Worm (Caenorhabditis elegans) whole organism, young adult: ENCODE results near the gene glb-10.

ENCODE experiments used
- B0336.3 ChIP-seq: fragments of 200-800 bp; sonication (Bioruptor generic); IDR thresholded peaks from 2 replicates; pipeline ENCODE4 v1.3.6; 2022; ENCODE audit warnings: missing genetic modification characterization, missing compliant biosample characterization
- C06A6.2 ChIP-seq: fragments of 200-800 bp; sonication (Bioruptor generic); conservative IDR thresholded peaks from 2 replicates; pipeline ENCODE4 v1.3.6; 2022; ENCODE audit warnings: missing genetic modification characterization, missing compliant biosample characterization
- F10E7.11 ChIP-seq: sonication (generic microtip); optimal IDR thresholded peaks from 2 replicates; lab custom pipeline; 2017; ENCODE audit warnings: mild to moderate bottlenecking, missing genetic modification characterization, moderate library complexity, missing compliant biosample characterization
- F23B12.7 ChIP-seq: sonication (generic microtip); optimal IDR thresholded peaks from 2 replicates; lab custom pipeline; 2017; ENCODE audit warnings: missing genetic modification characterization, mild to moderate bottlenecking, missing compliant biosample characterization, antibody characterized with exemption, moderate library complexity; ENCODE audit not compliant: insufficient read depth
- F33H1.4 ChIP-seq: fragments of 200-800 bp; sonication (Bioruptor generic); IDR thresholded peaks from 2 replicates; pipeline ENCODE4 v1.3.6; 2022; ENCODE audit warnings: missing genetic modification reagents, missing genetic modification characterization, missing compliant biosample characterization
- F49E8.2 ChIP-seq: sonication (generic microtip); optimal IDR thresholded peaks from 3 replicates; lab custom pipeline; 2017; ENCODE audit warnings: missing genetic modification characterization, mild to moderate bottlenecking, missing compliant biosample characterization, antibody characterized with exemption, moderate library complexity; ENCODE audit not compliant: insufficient read depth
- Y53F4B.3 ChIP-seq: fragments of 200-800 bp; sonication (Bioruptor generic); IDR thresholded peaks from 2 replicates; pipeline ENCODE4 v1.3.6; 2022; ENCODE audit warnings: missing genetic modification reagents, missing genetic modification characterization, missing compliant biosample characterization
- Y53G8AR.9 ChIP-seq: fragments of 200-800 bp; sonication (Bioruptor generic); conservative IDR thresholded peaks from 2 replicates; pipeline ENCODE4 v1.3.6; 2022; ENCODE audit warnings: missing genetic modification reagents, missing genetic modification characterization, missing compliant biosample characterization
- Y56A3A.18 ChIP-seq: fragments of 200-800 bp; sonication (Bioruptor generic); IDR thresholded peaks from 2 replicates; pipeline ENCODE4 v1.3.6; 2022; ENCODE audit warnings: missing genetic modification reagents, missing genetic modification characterization, missing compliant biosample characterization
- Y67H2A.10 ChIP-seq: fragments of 200-800 bp; sonication (Bioruptor generic); conservative IDR thresholded peaks from 2 replicates; pipeline ENCODE4 v1.3.6; 2022; ENCODE audit warnings: missing genetic modification reagents, missing genetic modification characterization, missing compliant biosample characterization
- akir-1 ChIP-seq: fragments of 200-800 bp; sonication (Bioruptor generic); optimal IDR thresholded peaks from 2 replicates; lab custom pipeline; 2018; ENCODE audit warnings: mild to moderate bottlenecking, missing genetic modification characterization, moderate library complexity, missing compliant biosample characterization
- ama-1 ChIP-seq, 3 experiments: fragments of 150-350 bp in 1 of 3; sonication (generic microtip) in 2 of 3; optimal IDR thresholded peaks; 2 replicates each; lab custom pipeline; 2014 to 2018; ENCODE audit warnings: missing biosample characterization in 2 of 3, missing genetic modification characterization in 2 of 3, missing genetic modification reagents in 2 of 3
- atf-7 ChIP-seq: sonication (generic microtip); optimal IDR thresholded peaks from 2 replicates; lab custom pipeline; 2017; ENCODE audit warnings: mild to moderate bottlenecking, missing genetic modification characterization, missing compliant biosample characterization
- attf-3 ChIP-seq: fragments of 200-800 bp; sonication (Bioruptor generic); conservative IDR thresholded peaks from 2 replicates; pipeline ENCODE4 v1.3.6; 2022; ENCODE audit warnings: missing genetic modification reagents, missing genetic modification characterization, missing compliant biosample characterization
- attf-5 ChIP-seq: fragments of 200-800 bp; sonication (Bioruptor generic); optimal IDR thresholded peaks from 2 replicates; lab custom pipeline; 2018; ENCODE audit warnings: mild to moderate bottlenecking, missing genetic modification characterization, missing compliant biosample characterization
- cebp-2 ChIP-seq: fragments of 200-800 bp; sonication (Bioruptor generic); IDR thresholded peaks from 2 replicates; pipeline ENCODE4 v1.3.6; 2022; ENCODE audit warnings: missing genetic modification characterization, missing compliant biosample characterization
- ceh-100 ChIP-seq: fragments of 200-800 bp; sonication (Bioruptor generic); IDR thresholded peaks from 2 replicates; pipeline ENCODE4 v1.3.6; 2022; ENCODE audit warnings: missing genetic modification reagents, missing genetic modification characterization, missing compliant biosample characterization
- ceh-79 ChIP-seq: sonication (generic microtip); optimal IDR thresholded peaks from 2 replicates; lab custom pipeline; 2017; ENCODE audit warnings: mild to moderate bottlenecking, missing genetic modification characterization, missing compliant biosample characterization
- dpff-1 ChIP-seq: sonication (generic microtip); optimal IDR thresholded peaks from 2 replicates; lab custom pipeline; 2017; ENCODE audit warnings: mild to moderate bottlenecking, missing genetic modification characterization, missing compliant biosample characterization
- dpl-1 ChIP-seq: fragments of 150-350 bp; optimal IDR thresholded peaks from 2 replicates; lab custom pipeline; 2014; ENCODE audit warnings: missing biosample characterization, missing genetic modification reagents, missing genetic modification characterization
- efl-1 ChIP-seq: fragments of 150-350 bp; optimal IDR thresholded peaks from 2 replicates; lab custom pipeline; 2014; ENCODE audit warnings: missing biosample characterization, missing genetic modification reagents, missing genetic modification characterization
- egl-44 ChIP-seq: fragments of 200-800 bp; sonication (Bioruptor generic); IDR thresholded peaks from 2 replicates; pipeline ENCODE4 v1.3.6; 2022; ENCODE audit warnings: missing genetic modification reagents, missing genetic modification characterization, missing compliant biosample characterization
- fkh-3 ChIP-seq: sonication (generic microtip); optimal IDR thresholded peaks from 2 replicates; lab custom pipeline; 2016; ENCODE audit warnings: mild to moderate bottlenecking, missing genetic modification characterization, missing compliant biosample characterization
- hmg-20 ChIP-seq: fragments of 200-800 bp; sonication (Bioruptor generic); IDR thresholded peaks from 2 replicates; pipeline ENCODE4 v1.3.6; 2022; ENCODE audit warnings: missing genetic modification reagents, missing genetic modification characterization, missing compliant biosample characterization
- lag-1 ChIP-seq: fragments of 200-800 bp; sonication (Bioruptor generic); IDR thresholded peaks from 2 replicates; pipeline ENCODE4 v1.3.6; 2022; ENCODE audit warnings: missing genetic modification reagents, missing genetic modification characterization, missing compliant biosample characterization
- lin-35 ChIP-seq, 3 experiments: fragments of 150-350 bp in 2 of 3; sonication (generic microtip) in 1 of 3; optimal IDR thresholded peaks; 2 replicates each; lab custom pipeline; 2014 to 2018; ENCODE audit warnings: missing biosample characterization in 3 of 3, missing genetic modification characterization in 3 of 3, missing genetic modification reagents in 3 of 3
- lin-54 ChIP-seq: fragments of 200-800 bp; sonication (Bioruptor generic); optimal IDR thresholded peaks from 2 replicates; lab custom pipeline; 2018; ENCODE audit warnings: mild to moderate bottlenecking, missing genetic modification characterization, missing compliant biosample characterization
- madf-10 ChIP-seq: sonication (generic microtip); optimal IDR thresholded peaks from 2 replicates; lab custom pipeline; 2016; ENCODE audit warnings: mild to moderate bottlenecking, missing genetic modification characterization, missing compliant biosample characterization
- madf-6 ChIP-seq: fragments of 200-800 bp; sonication (Bioruptor generic); IDR thresholded peaks from 2 replicates; pipeline ENCODE4 v1.3.6; 2022; ENCODE audit warnings: missing genetic modification reagents, missing genetic modification characterization, missing compliant biosample characterization
- madf-8 ChIP-seq: fragments of 200-800 bp; sonication (Bioruptor generic); conservative IDR thresholded peaks from 2 replicates; pipeline ENCODE4 v1.3.6; 2022; ENCODE audit warnings: missing genetic modification reagents, missing genetic modification characterization, missing compliant biosample characterization
- mcd-1 ChIP-seq: fragments of 200-800 bp; sonication (Bioruptor generic); IDR thresholded peaks from 2 replicates; pipeline ENCODE4 v1.3.6; 2022; ENCODE audit warnings: missing genetic modification reagents, missing genetic modification characterization, missing compliant biosample characterization
- mel-28 ChIP-seq: sonication (generic microtip); optimal IDR thresholded peaks from 2 replicates; lab custom pipeline; 2016; ENCODE audit warnings: borderline replicate concordance, mild to moderate bottlenecking, missing genetic modification characterization, missing compliant biosample characterization
- nfya-1 ChIP-seq: sonication (generic microtip); optimal IDR thresholded peaks from 2 replicates; lab custom pipeline; 2017; ENCODE audit warnings: antibody characterized with exemption, missing compliant biosample characterization, missing genetic modification characterization, borderline replicate concordance; ENCODE audit not compliant: insufficient read depth
- nfya-2 ChIP-seq: fragments of 200-800 bp; sonication (Bioruptor generic); IDR thresholded peaks from 2 replicates; pipeline ENCODE4 v1.3.6; 2022; ENCODE audit warnings: missing genetic modification reagents, missing genetic modification characterization, missing compliant biosample characterization
- nfyb-1 ChIP-seq: fragments of 200-800 bp; sonication (Bioruptor generic); IDR thresholded peaks from 2 replicates; pipeline ENCODE4 v1.3.6; 2022; ENCODE audit warnings: missing genetic modification reagents, missing genetic modification characterization, missing compliant biosample characterization
- nhr-27 ChIP-seq: fragments of 200-800 bp; sonication (Bioruptor generic); optimal IDR thresholded peaks from 2 replicates; lab custom pipeline; 2018; ENCODE audit warnings: mild to moderate bottlenecking, missing genetic modification characterization, moderate library complexity, missing compliant biosample characterization
- nhr-90 ChIP-seq: sonication (generic microtip); optimal IDR thresholded peaks from 2 replicates; lab custom pipeline; 2016; ENCODE audit warnings: missing genotype, mild to moderate bottlenecking, missing genetic modification characterization, missing compliant biosample characterization
- pha-4 ChIP-seq: fragments of 150-350 bp; sonication (generic microtip); optimal IDR thresholded peaks from 2 replicates; lab custom pipeline; 2014; ENCODE audit warnings: missing biosample characterization, missing genetic modification reagents, missing genetic modification characterization
- rec-8 ChIP-seq, 2 experiments: sonication (generic microtip); optimal IDR thresholded peaks; 2 replicates each; lab custom pipeline; 2016; ENCODE audit warnings: mild to moderate bottlenecking in 2 of 2, missing genetic modification characterization in 2 of 2, missing genetic modification reagents in 2 of 2, missing genotype in 2 of 2, missing biosample characterization in 1 of 2, missing compliant biosample characterization in 1 of 2, moderate library complexity in 1 of 2
- repo-1 ChIP-seq: sonication (generic microtip); optimal IDR thresholded peaks from 2 replicates; lab custom pipeline; 2017; ENCODE audit warnings: mild to moderate bottlenecking, missing genetic modification characterization, missing compliant biosample characterization
- sdz-38 ChIP-seq: sonication (generic microtip); optimal IDR thresholded peaks from 2 replicates; lab custom pipeline; 2016; ENCODE audit warnings: missing genotype, missing genetic modification characterization, missing compliant biosample characterization
- sea-2 ChIP-seq: fragments of 200-800 bp; sonication (Bioruptor generic); IDR thresholded peaks from 2 replicates; pipeline ENCODE4 v1.3.6; 2022; ENCODE audit warnings: missing genetic modification characterization, missing compliant biosample characterization
- ztf-18 ChIP-seq: sonication (generic microtip); optimal IDR thresholded peaks from 2 replicates; lab custom pipeline; 2016; ENCODE audit warnings: missing genotype, mild to moderate bottlenecking, missing genetic modification characterization, missing compliant biosample characterization
- ztf-22 ChIP-seq: fragments of 200-800 bp; sonication (Bioruptor generic); optimal IDR thresholded peaks from 2 replicates; lab custom pipeline; 2018; ENCODE audit warnings: mild to moderate bottlenecking, missing genetic modification characterization, moderate library complexity, missing compliant biosample characterization
- ztf-25 ChIP-seq: fragments of 200-800 bp; sonication (Bioruptor generic); IDR thresholded peaks from 2 replicates; pipeline ENCODE4 v1.3.6; 2022; ENCODE audit warnings: missing genetic modification reagents, missing genetic modification characterization, missing compliant biosample characterization

glb-10 gene

ce11 chrII:6322081-6322480, 13.0 kb upstream of the glb-10 start:
- TF ChIP-seq atf-7 (tag; lab: Kevin White, UChicago) (no peak), rec-8 (tag; optimal IDR thresholded peaks at IDR 0.05; lab: Kevin White, UChicago) (no peak)
- TF ChIP-seq, all 124 proteins: peak for 0

- TF ChIP-seq nfyb-1 (GFP tag; lab: Robert Waterston, UW) (no peak), F49E8.2 (no peak), sdz-38 (tag; lab: Kevin White, UChicago) (no peak), rec-8 (tag; optimal IDR thresholded peaks at IDR 0.05; lab: Kevin White, UChicago) (no peak), lag-1 (GFP tag; lab: Robert Waterston, UW) (no peak), mcd-1 (peak; percentile 88), dpff-1 (tag; lab: Kevin White, UChicago) (no peak), F23B12.7 (tag; lab: Kevin White, UChicago) (peak; percentile 92), repo-1 (no peak), hmg-20 (no peak), ceh-100 (no peak), C06A6.2 (GFP tag; lab: Robert Waterston, UW) (no peak), mel-28 (tag; lab: Kevin White, UChicago) (no peak), Y53F4B.3 (GFP tag; lab: Robert Waterston, UW) (no peak), madf-6 (GFP tag; lab: Robert Waterston, UW) (no peak; the same call in 1 of the 2 replicates), F33H1.4 (GFP tag; lab: Robert Waterston, UW) (no peak), atf-7 (tag; lab: Kevin White, UChicago) (no peak), akir-1 (GFP tag; lab: Kevin White, UChicago) (no peak), pha-4 (tag; lab: Kevin White, UChicago) (no peak), Y53G8AR.9 (GFP tag; lab: Robert Waterston, UW) (no peak), sea-2 (GFP tag; lab: Robert Waterston, UW) (no peak), ama-1 (optimal IDR thresholded peaks at IDR 0.05; lab: Kevin White, UChicago) (no peak), ama-1 (GFP tag; optimal IDR thresholded peaks at IDR 0.05; lab: Kevin White, UChicago) (no peak), efl-1 (peak; percentile 66), fkh-3 (no peak), ztf-22 (GFP tag; lab: Kevin White, UChicago) (no peak), egl-44 (GFP tag; lab: Robert Waterston, UW) (no peak), B0336.3 (GFP tag; lab: Robert Waterston, UW) (no peak), nfya-2 (no peak), attf-5 (GFP tag; lab: Kevin White, UChicago) (no peak), lin-54 (GFP tag; lab: Kevin White, UChicago) (peak; percentile 84), nhr-27 (no peak), Y67H2A.10 (no peak), nfya-1 (tag; lab: Kevin White, UChicago) (no peak), ztf-18 (no peak), dpl-1 (peak; percentile 64), ztf-25 (GFP tag; lab: Robert Waterston, UW) (no peak), nhr-90 (no peak), Y56A3A.18 (GFP tag; lab: Robert Waterston, UW) (no peak), F10E7.11 (no peak), madf-8 (no peak), attf-3 (GFP tag; lab: Robert Waterston, UW) (no peak), ceh-79 (tag; lab: Kevin White, UChicago) (no peak), cebp-2 (GFP tag; lab: Robert Waterston, UW) (no peak), lin-35 (GFP tag; optimal IDR thresholded peaks at IDR 0.05; lab: Kevin White, UChicago) (peak in 1 of 3 experiments; percentile 52), madf-10 (tag; lab: Kevin White, UChicago) (no peak)
Measured at ce11 chrII:6320655-6321388, 11.7 kb upstream of the glb-10 start, which contains the start of gene efr-3. Gene efr-3 (minus strand): TSS chrII:6321159.
